Worm (Caenorhabditis elegans): ENCODE measurements around the gene ocam-1.
A peak's percentile ranks its signal among the peaks of the same experiment; 100 is the strongest.

ocam-1 gene

DNA sequence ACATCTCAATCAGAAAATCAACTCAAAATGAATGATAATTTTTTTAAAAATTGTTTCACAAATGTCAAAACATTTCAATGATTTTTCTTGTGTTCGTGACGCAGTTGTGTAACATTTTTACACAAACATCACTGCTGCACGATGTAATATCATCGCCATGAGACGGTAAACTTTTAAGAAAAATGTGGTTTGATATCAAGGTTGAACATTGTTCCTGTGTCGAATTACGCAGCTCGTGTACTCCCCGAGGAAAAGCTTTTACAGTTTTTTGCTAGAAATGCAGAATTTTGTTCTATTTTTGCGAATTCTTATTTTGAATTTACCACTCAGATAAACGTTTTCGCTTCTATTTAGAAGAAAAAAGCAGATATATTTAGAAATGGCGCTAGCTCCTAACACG is 30.1 kb upstream of the ocam-1 start:
- TF ChIP-seq sma-3 (GFP tag; optimal IDR thresholded peaks at IDR 0.05) (peak; percentile 17), sem-4 (tag; optimal IDR thresholded peaks at IDR 0.05) (no peak), C34F6.9 (tag; optimal IDR thresholded peaks at IDR 0.05) (no peak), ztf-11 (tag; optimal IDR thresholded peaks at IDR 0.05) (no peak), nhr-23 (tag; optimal IDR thresholded peaks at IDR 0.05) (no peak), sma-9 (GFP tag; optimal IDR thresholded peaks at IDR 0.05) (peak; percentile 57), sma-9 (tag; optimal IDR thresholded peaks at IDR 0.05) (no peak), nhr-21 (tag; optimal IDR thresholded peaks at IDR 0.05) (peak; percentile 43), lsy-2 (tag; optimal IDR thresholded peaks at IDR 0.05) (no peak), F13H6.1 (tag; optimal IDR thresholded peaks at IDR 0.05) (peak; percentile 17), nhr-129 (tag; optimal IDR thresholded peaks at IDR 0.05) (no peak), fos-1 (tag; optimal IDR thresholded peaks at IDR 0.05) (peak; percentile 10), nhr-11 (tag; optimal IDR thresholded peaks at IDR 0.05) (no peak), nhr-25 (tag; optimal IDR thresholded peaks at IDR 0.05) (peak; percentile 52), ztf-4 (tag; optimal IDR thresholded peaks at IDR 0.05) (no peak)

DNA sequence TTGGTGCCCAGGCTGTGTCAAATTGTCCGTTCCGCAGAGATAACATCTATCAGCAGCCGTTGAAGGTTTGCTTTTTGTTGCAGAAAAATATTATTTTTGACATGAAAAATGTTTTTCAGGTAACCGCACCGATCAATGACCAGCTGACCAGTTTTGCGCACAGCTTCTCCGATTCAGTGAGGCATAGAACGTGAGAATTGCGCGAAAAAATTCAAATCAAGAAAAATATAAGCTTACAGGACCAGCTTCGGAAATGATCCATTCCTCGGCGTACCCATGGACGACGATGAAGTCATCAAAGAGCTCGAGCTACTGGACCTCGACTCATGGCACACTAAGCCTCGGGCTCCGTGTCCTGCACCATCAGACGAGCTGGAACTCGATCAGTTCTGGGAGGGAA is 27.0 kb upstream of the ocam-1 start:
- TF ChIP-seq ceh-82 (tag; optimal IDR thresholded peaks at IDR 0.05) (no peak), nhr-12 (tag; optimal IDR thresholded peaks at IDR 0.05) (no peak), ama-1 (optimal IDR thresholded peaks at IDR 0.05) (peak; percentile 27), nhr-129 (tag; optimal IDR thresholded peaks at IDR 0.05) (no peak), mdl-1 (tag; optimal IDR thresholded peaks at IDR 0.05) (no peak)

DNA sequence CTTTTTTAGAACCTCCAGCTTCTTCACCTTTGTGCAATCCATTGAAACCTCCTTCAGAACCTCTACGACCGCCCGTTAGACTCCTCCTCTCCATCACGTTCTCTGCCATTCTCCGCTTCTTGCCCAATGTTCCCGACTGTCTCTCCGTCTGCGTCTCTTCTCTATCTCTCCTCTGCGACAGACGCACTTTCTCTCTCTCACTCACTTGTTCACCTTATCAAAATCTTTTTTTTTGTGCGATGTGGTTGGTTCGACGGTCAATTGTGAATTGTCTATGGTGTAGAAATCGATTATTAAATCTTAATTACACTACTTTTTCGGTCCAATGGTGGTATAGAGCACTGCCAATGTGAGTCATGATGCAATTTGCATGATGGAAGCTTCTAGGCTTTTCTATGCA is 25.9 kb upstream of the ocam-1 start, which contains the start of gene atfs-1:
TSS of gene atfs-1 (plus strand) at position 213 of the 400 bp plus-strand sequence.
- peak; percentile 35 for TF ChIP-seq egl-27 (tag; optimal IDR thresholded peaks at IDR 0.05)
- TF ChIP-seq nhr-23 (tag; optimal IDR thresholded peaks at IDR 0.05), result no peak
- no peak for TF ChIP-seq peb-1 (tag; optimal IDR thresholded peaks at IDR 0.05)
- peak; percentile 44 for TF ChIP-seq sem-4 (tag; optimal IDR thresholded peaks at IDR 0.05)
- TF ChIP-seq blmp-1 (tag; optimal IDR thresholded peaks at IDR 0.05; ENCODE audit: insufficient read depth), result peak; percentile 85
- TF ChIP-seq fos-1 (tag; optimal IDR thresholded peaks at IDR 0.05), result peak; percentile 83
- TF ChIP-seq C34F6.9 (tag; optimal IDR thresholded peaks at IDR 0.05), result peak; percentile 74
- TF ChIP-seq dmd-4 (tag; optimal IDR thresholded peaks at IDR 0.05), result no peak
- peak; percentile 91 for TF ChIP-seq ama-1 (optimal IDR thresholded peaks at IDR 0.05)
- peak; percentile 61 for TF ChIP-seq sma-3 (GFP tag; optimal IDR thresholded peaks at IDR 0.05)
- no peak for TF ChIP-seq ceh-82 (tag; optimal IDR thresholded peaks at IDR 0.05)
- peak in 1 of 2 experiments; percentile 35 for TF ChIP-seq mdl-1 (tag; optimal IDR thresholded peaks at IDR 0.05)
- peak; percentile 78 for TF ChIP-seq crh-2 (tag; optimal IDR thresholded peaks at IDR 0.05)
- TF ChIP-seq mab-5 (tag; optimal IDR thresholded peaks at IDR 0.05), result peak; percentile 26
- no peak for TF ChIP-seq unc-39 (tag; optimal IDR thresholded peaks at IDR 0.05)
- TF ChIP-seq gmeb-1 (tag; optimal IDR thresholded peaks at IDR 0.05), result peak; percentile 59
- TF ChIP-seq aly-2 (tag; optimal IDR thresholded peaks at IDR 0.05), result no peak
- peak; percentile 58 for TF ChIP-seq unc-55 (GFP tag; optimal IDR thresholded peaks at IDR 0.05)
- no peak for TF ChIP-seq R02D3.7 (tag; optimal IDR thresholded peaks at IDR 0.05)
- TF ChIP-seq snpc-4 (tag; optimal IDR thresholded peaks at IDR 0.05), result peak; percentile 54
- TF ChIP-seq ceh-16 (tag; optimal IDR thresholded peaks at IDR 0.05), result no peak
- peak; percentile 86 for TF ChIP-seq F13H6.1 (tag; optimal IDR thresholded peaks at IDR 0.05)
- TF ChIP-seq nhr-129 (tag; optimal IDR thresholded peaks at IDR 0.05), result peak; percentile 87
- peak; percentile 55 for TF ChIP-seq nhr-25 (tag; optimal IDR thresholded peaks at IDR 0.05)
- peak; percentile 53 for TF ChIP-seq nhr-21 (tag; optimal IDR thresholded peaks at IDR 0.05)
- peak; percentile 9 to 69 for TF ChIP-seq lsy-2 (tag; optimal IDR thresholded peaks at IDR 0.05)
- TF ChIP-seq lin-13 (GFP tag; optimal IDR thresholded peaks at IDR 0.05), result peak; percentile 47
- peak; percentile 89 for TF ChIP-seq sma-9 (GFP tag; optimal IDR thresholded peaks at IDR 0.05)
- TF ChIP-seq sma-9 (tag; optimal IDR thresholded peaks at IDR 0.05), result no peak

DNA sequence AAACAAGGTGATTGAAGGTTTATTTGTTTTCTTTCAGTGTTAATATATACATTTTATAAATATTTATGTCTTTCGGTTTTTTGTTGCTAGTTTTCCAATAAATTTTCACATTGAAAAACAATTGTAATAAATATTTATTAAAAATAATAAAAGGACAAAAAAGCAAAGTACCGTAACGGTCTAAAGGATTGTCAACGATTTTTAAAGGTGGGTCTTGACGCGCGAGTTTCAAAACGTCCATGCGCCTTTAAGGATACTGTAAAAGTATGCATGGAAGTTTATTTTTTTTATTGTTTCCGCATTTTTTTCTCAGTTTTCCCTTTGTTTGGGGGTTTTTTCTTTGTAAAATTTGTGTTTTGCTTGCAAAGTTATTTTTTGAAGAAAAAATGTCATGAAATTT is 25.3 kb upstream of the ocam-1 start:
- TF ChIP-seq F13H6.1 (tag; optimal IDR thresholded peaks at IDR 0.05) (no peak), nhr-12 (tag; optimal IDR thresholded peaks at IDR 0.05) (no peak), ceh-16 (tag; optimal IDR thresholded peaks at IDR 0.05) (no peak), snpc-4 (tag; optimal IDR thresholded peaks at IDR 0.05) (no peak), blmp-1 (tag; optimal IDR thresholded peaks at IDR 0.05; ENCODE audit: insufficient read depth) (no peak), unc-39 (tag; optimal IDR thresholded peaks at IDR 0.05) (no peak), elt-3 (tag; optimal IDR thresholded peaks at IDR 0.05) (no peak), egl-27 (tag; optimal IDR thresholded peaks at IDR 0.05) (no peak), lsy-2 (tag; optimal IDR thresholded peaks at IDR 0.05) (no peak), sma-3 (GFP tag; optimal IDR thresholded peaks at IDR 0.05) (no peak)

DNA sequence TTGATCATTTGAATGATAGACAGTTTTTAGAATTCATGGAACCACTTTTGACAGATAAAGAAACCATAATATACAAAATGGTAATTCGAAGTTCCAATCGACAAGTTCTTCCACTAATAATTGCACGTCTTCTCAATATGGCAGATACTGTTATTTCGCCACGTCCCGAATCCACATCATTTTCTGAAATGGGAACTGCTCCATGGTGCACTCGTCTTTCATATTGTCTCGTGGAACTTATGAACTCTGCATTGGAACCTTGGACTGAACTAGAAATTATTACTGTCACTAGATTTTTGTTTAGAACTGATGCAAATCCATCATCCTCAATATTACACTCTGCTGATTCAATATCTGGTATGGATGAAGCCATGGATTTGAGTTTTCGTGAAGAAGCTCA is 19.6 kb upstream of the ocam-1 start:
- TF ChIP-seq lin-39 (tag; optimal IDR thresholded peaks at IDR 0.05) (no peak), unc-39 (tag; optimal IDR thresholded peaks at IDR 0.05) (no peak), crh-2 (tag; optimal IDR thresholded peaks at IDR 0.05) (no peak), sem-4 (tag; optimal IDR thresholded peaks at IDR 0.05) (no peak), sma-9 (GFP tag; optimal IDR thresholded peaks at IDR 0.05) (no peak), sma-9 (tag; optimal IDR thresholded peaks at IDR 0.05) (no peak), nhr-21 (tag; optimal IDR thresholded peaks at IDR 0.05) (no peak), mbf-1 (tag; optimal IDR thresholded peaks at IDR 0.05) (no peak), nhr-237 (tag; optimal IDR thresholded peaks at IDR 0.05) (no peak), blmp-1 (tag; optimal IDR thresholded peaks at IDR 0.05; ENCODE audit: insufficient read depth) (no peak), elt-1 (tag; optimal IDR thresholded peaks at IDR 0.05) (no peak), aly-2 (tag; optimal IDR thresholded peaks at IDR 0.05) (no peak)

Data from whole organism, L2 larva.